Worm (Caenorhabditis elegans) whole organism, mixed stage, embryonic: Measurements from ENCODE around the gene lim-4.

Source experiments
- bed-3 ChIP-seq: fragments of 200-800 bp; sonication (Bioruptor generic); optimal IDR thresholded peaks from 3 replicates; lab custom pipeline; 2018; ENCODE audit warnings: mild to moderate bottlenecking, missing genetic modification characterization, moderate library complexity, missing compliant biosample characterization
- elt-3 ChIP-seq: fragments of 150-350 bp; optimal IDR thresholded peaks from 2 replicates; lab custom pipeline; 2014; ENCODE audit warnings: missing biosample characterization, missing genetic modification characterization
- flh-1 ChIP-seq: fragments of 200-800 bp; sonication (Bioruptor generic); optimal IDR thresholded peaks from 2 replicates; lab custom pipeline; 2018; ENCODE audit warnings: mild to moderate bottlenecking, missing genetic modification characterization, moderate library complexity, missing compliant biosample characterization
- lin-13 ChIP-seq: fragments of 150-350 bp; optimal IDR thresholded peaks from 2 replicates; lab custom pipeline; 2014; ENCODE audit warnings: missing biosample characterization, missing genetic modification characterization
- nhr-12 ChIP-seq: fragments of 150-350 bp; optimal IDR thresholded peaks from 2 replicates; lab custom pipeline; 2014; ENCODE audit warnings: missing biosample characterization, missing genetic modification characterization
- nhr-237 ChIP-seq: fragments of 150-350 bp; optimal IDR thresholded peaks from 2 replicates; lab custom pipeline; 2014; ENCODE audit warnings: missing biosample characterization, missing genetic modification characterization
- unc-39 ChIP-seq: fragments of 150-350 bp; optimal IDR thresholded peaks from 2 replicates; lab custom pipeline; 2014; ENCODE audit warnings: missing biosample characterization, missing genetic modification characterization
- unc-62 ChIP-seq: fragments of 150-350 bp; optimal IDR thresholded peaks from 2 replicates; lab custom pipeline; 2014; ENCODE audit warnings: missing biosample characterization, missing genetic modification reagents, missing genetic modification characterization
- ztf-11 ChIP-seq: fragments of 150-350 bp; optimal IDR thresholded peaks from 2 replicates; lab custom pipeline; 2014; ENCODE audit warnings: missing biosample characterization, missing genetic modification characterization

ce11 chrX:3866197-3866596 is 7.1 kb downstream of the lim-4 start:
- TF ChIP-seq elt-3 (tag; lab: Kevin White, UChicago) (no peak), nhr-237 (tag; lab: Kevin White, UChicago) (no peak), lin-13 (tag; lab: Kevin White, UChicago) (no peak), ztf-11 (tag; lab: Kevin White, UChicago) (no peak), flh-1 (GFP tag; lab: Kevin White, UChicago) (no peak), nhr-12 (tag; lab: Kevin White, UChicago) (no peak), unc-62 (GFP tag; lab: Kevin White, UChicago) (no peak), unc-39 (tag; lab: Kevin White, UChicago) (no peak), bed-3 (no peak)
